Fruit fly (Drosophila melanogaster): ENCODE measurements around the gene Svil.
A peak's percentile ranks its signal among the peaks of the same experiment; 100 is the strongest.

Svil gene

dm6 chr3L:2373421-2374043 lies 3.9 kb upstream of the Svil start, which contains the start of the genes mRpL23 and CG9004 (continued):
- TF ChIP-seq Blimp-1 (GFP tag; optimal IDR thresholded peaks at IDR 0.05): peak; percentile 94
- peak; percentile 99 for TF ChIP-seq cyc (GFP tag; optimal IDR thresholded peaks at IDR 0.05)
- TF ChIP-seq net (GFP tag; optimal IDR thresholded peaks at IDR 0.05): peak; percentile 99
- TF ChIP-seq Lpt (GFP tag; optimal IDR thresholded peaks at IDR 0.05): peak; percentile 99
- peak; percentile 99 for TF ChIP-seq topi (GFP tag; optimal IDR thresholded peaks at IDR 0.05)
- peak; percentile 100 for TF ChIP-seq acj6 (GFP tag; optimal IDR thresholded peaks at IDR 0.05)
- peak; percentile 99 for TF ChIP-seq CG8632 (GFP tag; optimal IDR thresholded peaks at IDR 0.05)
- TF ChIP-seq spab (GFP tag; optimal IDR thresholded peaks at IDR 0.05): peak; percentile 96
- TF ChIP-seq fd85E (GFP tag; optimal IDR thresholded peaks at IDR 0.05): peak; percentile 95
- peak; percentile 100 for TF ChIP-seq Hr4 (GFP tag; optimal IDR thresholded peaks at IDR 0.05)
- peak; percentile 99 for TF ChIP-seq Sox15 (GFP tag; optimal IDR thresholded peaks at IDR 0.05)
- peak; percentile 92 for TF ChIP-seq CG9139 (GFP tag; optimal IDR thresholded peaks at IDR 0.05)
- peak; percentile 100 for TF ChIP-seq CG32006 (GFP tag; optimal IDR thresholded peaks at IDR 0.05)
- TF ChIP-seq Eip78C (GFP tag): peak; percentile 100
- peak; percentile 100 for TF ChIP-seq esn (GFP tag; optimal IDR thresholded peaks at IDR 0.05)
- TF ChIP-seq lz (GFP tag; optimal IDR thresholded peaks at IDR 0.05): peak; percentile 100
- TF ChIP-seq Ets21C (GFP tag; optimal IDR thresholded peaks at IDR 0.05): peak; percentile 99
- peak; percentile 97 for TF ChIP-seq dsx (GFP tag; optimal IDR thresholded peaks at IDR 0.05; ENCODE audit: poor library complexity, severe bottlenecking)
- TF ChIP-seq ss (GFP tag; optimal IDR thresholded peaks at IDR 0.05): peak; percentile 92 to 97
- TF ChIP-seq CG10631 (GFP tag; optimal IDR thresholded peaks at IDR 0.05): peak; percentile 100
- TF ChIP-seq CG6792 (GFP tag; optimal IDR thresholded peaks at IDR 0.05): peak; percentile 99
- peak; percentile 99 for TF ChIP-seq CG11762 (GFP tag; optimal IDR thresholded peaks at IDR 0.05; ENCODE audit: insufficient read depth)
- TF ChIP-seq dac (GFP tag; optimal IDR thresholded peaks at IDR 0.05): peak; percentile 99

DNA sequence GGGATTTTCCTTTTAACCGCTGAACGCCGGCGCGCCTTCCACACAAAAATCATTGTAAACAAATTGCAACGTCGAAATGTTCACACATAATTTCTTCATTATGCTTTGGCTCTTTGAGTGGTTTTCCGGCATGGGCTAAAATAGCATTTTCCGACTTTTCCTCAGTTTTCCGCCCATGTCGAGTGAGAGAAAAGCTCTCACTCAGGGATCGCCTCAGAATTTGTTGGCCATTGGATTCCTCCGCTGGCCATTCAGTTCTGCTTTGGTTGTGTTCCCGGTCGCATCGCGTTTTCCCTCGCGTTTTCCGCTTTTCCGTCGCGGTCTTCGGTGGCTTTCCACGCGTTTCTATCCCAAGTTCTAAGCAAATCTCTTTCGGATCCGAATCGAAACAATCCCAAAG lies 1.1 kb downstream of the Svil start:
- TF ChIP-seq CG6276 (GFP tag; optimal IDR thresholded peaks at IDR 0.05): no peak
- no peak for TF ChIP-seq Met (GFP tag; optimal IDR thresholded peaks at IDR 0.05)
- TF ChIP-seq achi (GFP tag; optimal IDR thresholded peaks at IDR 0.05): no peak
- TF ChIP-seq salr (GFP tag; optimal IDR thresholded peaks at IDR 0.05): no peak
- TF ChIP-seq CG16779 (tag; optimal IDR thresholded peaks at IDR 0.05): no peak
- no peak for TF ChIP-seq CG10631 (GFP tag; optimal IDR thresholded peaks at IDR 0.05)

- no peak for TF ChIP-seq CG6792 (GFP tag; optimal IDR thresholded peaks at IDR 0.05)
- TF ChIP-seq esn (GFP tag; optimal IDR thresholded peaks at IDR 0.05): no peak
- TF ChIP-seq svp (GFP tag): no peak
- TF ChIP-seq Ets96B (tag; optimal IDR thresholded peaks at IDR 0.05): no peak
- TF ChIP-seq CG16779 (tag; optimal IDR thresholded peaks at IDR 0.05): no peak
- no peak for TF ChIP-seq topi (GFP tag; optimal IDR thresholded peaks at IDR 0.05)
Measured at dm6 chr3L:2379472-2379871, 2.0 kb downstream of the Svil start.

- 0 out of 3 replicates have a peak, but pooled peaks have one; percentile 14 for TF ChIP-seq CG6163 (GFP tag; IDR thresholded peaks at IDR 0.05)
- no peak for TF ChIP-seq Sox15 (GFP tag; optimal IDR thresholded peaks at IDR 0.05)
- TF ChIP-seq CG6854 (GFP tag; optimal IDR thresholded peaks at IDR 0.05): no peak
- TF ChIP-seq Eip78C (GFP tag): peak; percentile 14
- TF ChIP-seq CG11762 (GFP tag; optimal IDR thresholded peaks at IDR 0.05; ENCODE audit: insufficient read depth): no peak
- TF ChIP-seq CG6276 (GFP tag; optimal IDR thresholded peaks at IDR 0.05): no peak
- TF ChIP-seq spab (GFP tag; optimal IDR thresholded peaks at IDR 0.05): no peak
- no peak for TF ChIP-seq lz (GFP tag; optimal IDR thresholded peaks at IDR 0.05)
Measured at dm6 chr3L:2385325-2386007, 8.0 kb downstream of the Svil start.
